Fruit fly (Drosophila melanogaster): ENCODE results near the gene Nedd8.

Gene Nedd8

dm6 chr2L:18981947-18982579 lies 30.4 kb upstream of the Nedd8 start:
- TF ChIP-seq Elba2 (GFP tag; optimal IDR thresholded peaks at IDR 0.05) (no peak), Hr51 (GFP tag; optimal IDR thresholded peaks at IDR 0.05) (peak in 1 of 2 experiments; percentile 58), CG2199 (GFP tag; IDR thresholded peaks at IDR 0.05) (no peak), trem (tag; optimal IDR thresholded peaks at IDR 0.05) (peak; percentile 32), CG9727 (GFP tag; optimal IDR thresholded peaks at IDR 0.05) (peak; percentile 32), CG33557 (GFP tag; optimal IDR thresholded peaks at IDR 0.05) (peak; percentile 0), Sox100B (GFP tag; optimal IDR thresholded peaks at IDR 0.05) (peak; percentile 45), CoRest (tag; optimal IDR thresholded peaks at IDR 0.05) (peak; percentile 16), Eip74EF (GFP tag; optimal IDR thresholded peaks at IDR 0.05) (peak; percentile 10 to 60), CG17359 (tag; optimal IDR thresholded peaks at IDR 0.05) (peak; percentile 64), CG15601 (tag; optimal IDR thresholded peaks at IDR 0.05) (peak; percentile 45), CG11504 (tag; optimal IDR thresholded peaks at IDR 0.05) (peak; percentile 47), CG4820 (GFP tag; optimal IDR thresholded peaks at IDR 0.05) (peak; percentile 18), Dek (tag; optimal IDR thresholded peaks at IDR 0.05) (no peak), CG2678 (tag; optimal IDR thresholded peaks at IDR 0.05) (peak; percentile 42), CG7556 (GFP tag; optimal IDR thresholded peaks at IDR 0.05) (peak; percentile 19), chinmo (GFP tag; IDR thresholded peaks at IDR 0.05; ENCODE audit: partially characterized antibody) (no peak), CG10267 (tag; optimal IDR thresholded peaks at IDR 0.05) (peak; percentile 22), vnd (GFP tag; IDR thresholded peaks at IDR 0.05; ENCODE audit: partially characterized antibody) (no peak), Sry-δ (GFP tag; optimal IDR thresholded peaks at IDR 0.05) (no peak), CG30431 (GFP tag; optimal IDR thresholded peaks at IDR 0.05) (peak; percentile 25), CG18262 (tag; optimal IDR thresholded peaks at IDR 0.05) (peak; percentile 60), Chrac-16 (GFP tag; optimal IDR thresholded peaks at IDR 0.05) (no peak), CG9817 (tag; optimal IDR thresholded peaks at IDR 0.05) (no peak), nmo (GFP tag; optimal IDR thresholded peaks at IDR 0.05) (peak; percentile 58), CG15269 (tag; optimal IDR thresholded peaks at IDR 0.05) (peak; percentile 28), Vsx1 (GFP tag; optimal IDR thresholded peaks at IDR 0.05) (peak; percentile 36), Atf-2 (GFP tag; optimal IDR thresholded peaks at IDR 0.05) (no peak), CG10979 (tag; optimal IDR thresholded peaks at IDR 0.05) (peak; percentile 64), CG12391 (tag; optimal IDR thresholded peaks at IDR 0.05) (peak; percentile 35), CG17829 (tag; optimal IDR thresholded peaks at IDR 0.05) (peak; percentile 10), Med (GFP tag) (peak; percentile 64), dpn (GFP tag; optimal IDR thresholded peaks at IDR 0.05) (peak in 1 of 2 experiments; percentile 0), bcd (GFP tag; optimal IDR thresholded peaks at IDR 0.05) (peak; percentile 7), Ptx1 (GFP tag; IDR thresholded peaks at IDR 0.05) (0 out of 2 replicates have a peak, but pooled peaks have one; percentile 8), CG2129 (GFP tag; IDR thresholded peaks at IDR 0.05; ENCODE audit: partially characterized antibody) (no peak), CG1602 (GFP tag; optimal IDR thresholded peaks at IDR 0.05) (peak; percentile 7), CG14710 (tag; optimal IDR thresholded peaks at IDR 0.05) (peak; percentile 22), CG6689 (GFP tag; IDR thresholded peaks at IDR 0.05) (peak; percentile 49), CG16815 (GFP tag; optimal IDR thresholded peaks at IDR 0.05) (peak; percentile 0), ara (GFP tag; IDR thresholded peaks at IDR 0.05) (peak; percentile 69; the same call in 1 of the 2 replicates), Drgx (GFP tag; IDR thresholded peaks at IDR 0.05) (peak; percentile 85), CG17328 (GFP tag; IDR thresholded peaks at IDR 0.05) (peak; percentile 45), dmrt11E (tag; optimal IDR thresholded peaks at IDR 0.05) (peak; percentile 57), az2 (GFP tag; optimal IDR thresholded peaks at IDR 0.05) (peak; percentile 27), CG7786 (GFP tag; optimal IDR thresholded peaks at IDR 0.05) (no peak), CG10462 (GFP tag; optimal IDR thresholded peaks at IDR 0.05) (no peak), dmrt99B (tag; optimal IDR thresholded peaks at IDR 0.05) (peak; percentile 68)

Measured in whole organism, embryonic.